Worm (Caenorhabditis elegans): ENCODE results near the gene F55C10.5.

- TF ChIP-seq ztf-29 (GFP tag; IDR thresholded peaks at IDR 0.05) (no peak), med-1 (GFP tag; optimal IDR thresholded peaks at IDR 0.05; ENCODE audit: insufficient read depth) (no peak), tab-1 (GFP tag; IDR thresholded peaks at IDR 0.05) (no peak), cog-1 (tag; optimal IDR thresholded peaks at IDR 0.05) (no peak), flt-1 (GFP tag; IDR thresholded peaks at IDR 0.05) (no peak), ztf-23 (GFP tag; IDR thresholded peaks at IDR 0.05) (no peak), ref-1 (GFP tag; conservative IDR thresholded peaks at IDR 0.05) (no peak), T22C8.4 (GFP tag; IDR thresholded peaks at IDR 0.05) (no peak)
Measured at ce11 chrV:11415059-11415458, 32.2 kb downstream of the F55C10.5 start, which contains the start of gene deg-3.
